Worm (Caenorhabditis elegans) whole organism, midembryonic: ENCODE data around the gene R13A1.10.
"Not testable (repeated sequence)": the region's sequence is repeated elsewhere in the genome, so short reads cannot be mapped to it uniquely, and the experiment has no call there.

ENCODE experiments used
- T22C8.4 ChIP-seq: fragments of 200-800 bp; sonication (Bioruptor generic); IDR thresholded peaks from 2 replicates; pipeline ENCODE4 v1.3.6; 2022; ENCODE audit warnings: missing genetic modification characterization, missing compliant biosample characterization
- cog-1 ChIP-seq: sonication (generic microtip); optimal IDR thresholded peaks from 2 replicates; lab custom pipeline; 2016; ENCODE audit warnings: missing genetic modification characterization, missing compliant biosample characterization
- flt-1 ChIP-seq: fragments of 200-800 bp; sonication (Bioruptor generic); IDR thresholded peaks from 2 replicates; pipeline ENCODE4 v1.3.6; 2022; ENCODE audit warnings: missing genetic modification characterization, missing compliant biosample characterization
- klf-2 ChIP-seq: fragments of 200-800 bp; sonication (Bioruptor generic); conservative IDR thresholded peaks from 2 replicates; pipeline ENCODE4 v1.3.6; 2022; ENCODE audit warnings: missing genetic modification reagents, missing genetic modification characterization, missing compliant biosample characterization
- med-1 ChIP-seq: sonication (generic microtip); optimal IDR thresholded peaks from 2 replicates; lab custom pipeline; 2017; ENCODE audit warnings: missing genetic modification characterization, mild to moderate bottlenecking, missing compliant biosample characterization, antibody characterized with exemption, missing genetic modification reagents; ENCODE audit not compliant: insufficient read depth
- ref-1 ChIP-seq: fragments of 200-800 bp; sonication (Bioruptor generic); conservative IDR thresholded peaks from 2 replicates; pipeline ENCODE4 v1.3.6; 2022; ENCODE audit warnings: missing genetic modification reagents, missing genetic modification characterization, missing compliant biosample characterization
- tab-1 ChIP-seq: fragments of 200-800 bp; sonication (Bioruptor generic); IDR thresholded peaks from 2 replicates; pipeline ENCODE4 v1.3.6; 2022; ENCODE audit warnings: missing genetic modification characterization, missing compliant biosample characterization
- ztf-23 ChIP-seq: fragments of 200-800 bp; sonication (Bioruptor generic); IDR thresholded peaks from 2 replicates; pipeline ENCODE4 v1.3.6; 2022; ENCODE audit warnings: missing genetic modification reagents, missing genetic modification characterization, missing compliant biosample characterization
- ztf-29 ChIP-seq: fragments of 200-800 bp; sonication (Bioruptor generic); IDR thresholded peaks from 2 replicates; pipeline ENCODE4 v1.3.6; 2022; ENCODE audit warnings: missing genetic modification reagents, missing genetic modification characterization, missing compliant biosample characterization

The R13A1.10 gene

DNA sequence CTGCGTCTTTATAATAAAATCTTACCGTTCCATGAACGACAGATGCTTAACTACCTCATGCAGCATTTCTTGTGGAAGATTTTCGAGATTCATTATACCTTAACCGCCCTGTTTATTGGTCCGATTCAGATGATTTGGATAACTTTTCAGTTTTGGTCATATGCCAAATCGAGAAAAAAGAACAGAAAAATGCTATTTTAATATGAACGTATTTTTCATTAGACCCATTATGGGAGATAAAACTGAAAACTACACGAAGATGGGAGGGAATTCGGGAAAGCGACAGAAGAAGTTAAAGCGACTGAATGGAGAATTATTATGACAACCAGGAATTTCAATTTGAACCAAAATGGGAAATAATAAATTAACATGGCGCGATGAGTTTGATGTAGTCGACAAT lies at the start of gene R13A1.10:
TSS of gene R13A1.10 (minus strand) at position 101 of the 400 bp plus-strand sequence.
- TF ChIP-seq ztf-23 (GFP tag; lab: Robert Waterston, UW) (no peak), T22C8.4 (GFP tag; lab: Robert Waterston, UW) (no peak)

DNA sequence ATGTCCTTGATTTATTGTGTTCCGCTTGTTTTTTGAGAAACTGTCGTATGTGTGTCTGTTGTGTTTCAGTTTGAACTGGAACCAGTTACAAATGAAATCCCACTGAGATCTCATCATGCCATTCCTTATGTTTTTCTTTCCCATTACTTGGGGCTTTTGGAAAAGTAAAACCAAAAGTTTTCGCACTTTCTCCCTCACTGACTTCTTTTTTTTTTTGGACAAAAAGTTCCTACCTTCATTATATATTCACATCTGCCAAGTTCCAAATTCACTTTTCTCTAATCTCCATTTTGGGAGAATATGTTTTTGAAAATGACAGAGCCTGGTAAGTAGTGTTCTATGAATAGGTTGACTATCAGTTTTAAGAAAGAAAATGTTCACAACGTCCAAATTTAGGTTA lies 49.7 kb upstream of the R13A1.10 start, which contains the start of gene C06E4.2:
TSS of gene C06E4.2 (plus strand) at position 301 of the 400 bp plus-strand sequence.
- TF ChIP-seq ref-1 (GFP tag; lab: Robert Waterston, UW): no peak
- TF ChIP-seq cog-1 (tag; lab: Kevin White, UChicago): no peak
- no peak for TF ChIP-seq ztf-29
- no peak for TF ChIP-seq ztf-23 (GFP tag; lab: Robert Waterston, UW)

DNA sequence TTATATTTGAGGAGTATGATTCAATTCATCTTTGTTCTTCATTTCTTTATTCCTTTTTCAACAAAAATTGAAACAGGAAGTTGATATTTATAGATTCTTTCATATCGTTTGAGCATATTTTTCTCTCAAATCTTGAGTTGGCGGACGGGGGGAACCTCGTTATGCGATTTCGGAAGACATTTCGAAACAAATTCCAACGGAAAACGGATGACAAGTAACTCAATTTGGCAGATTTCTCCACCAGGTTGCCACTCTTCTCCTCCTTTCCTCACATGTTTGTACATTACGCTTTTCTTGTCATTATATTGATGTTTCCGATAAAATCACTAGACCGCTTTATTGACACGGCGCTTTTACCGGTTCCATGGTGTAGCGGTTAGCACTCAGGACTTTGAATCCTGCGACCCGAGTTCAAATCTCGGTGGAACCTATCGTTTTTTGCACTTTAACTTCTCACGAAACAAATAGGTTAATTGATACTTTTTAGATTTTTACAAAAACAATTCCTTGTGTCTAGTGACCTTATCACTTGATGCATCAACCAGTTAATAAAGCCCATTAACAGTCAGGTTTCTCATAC lies 48.1 kb upstream of the R13A1.10 start:
- no peak for TF ChIP-seq flt-1 (GFP tag; lab: Robert Waterston, UW)
- no peak for TF ChIP-seq klf-2
- TF ChIP-seq ref-1 (GFP tag; lab: Robert Waterston, UW): no peak
- no peak for TF ChIP-seq ztf-23 (GFP tag; lab: Robert Waterston, UW)
- TF ChIP-seq med-1: no peak
- TF ChIP-seq T22C8.4 (GFP tag; lab: Robert Waterston, UW): no peak
- no peak for TF ChIP-seq cog-1 (tag; lab: Kevin White, UChicago)
- TF ChIP-seq tab-1: no peak
- no peak for TF ChIP-seq ztf-29

DNA sequence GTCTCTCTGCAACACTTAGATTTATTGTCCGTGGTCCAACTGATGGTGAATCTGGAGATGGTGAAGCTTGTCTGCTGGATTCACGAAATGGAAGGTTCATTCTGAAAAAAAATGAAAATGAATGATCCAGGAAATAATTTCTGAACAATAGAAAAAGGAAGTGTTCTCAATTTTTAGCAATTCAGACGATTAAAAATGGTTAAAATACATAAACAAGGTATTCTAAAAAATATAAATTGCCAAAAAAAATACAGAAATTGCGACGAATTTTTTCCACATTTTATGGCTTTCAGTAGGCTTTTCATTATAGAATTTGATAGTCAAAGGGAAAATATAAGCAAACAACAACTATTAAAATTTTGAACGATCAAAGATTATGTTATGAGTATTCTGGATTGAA lies 36.2 kb upstream of the R13A1.10 start, which contains the start of gene glb-2:
TSS of gene glb-2 (minus strand) at position 101 of the 400 bp plus-strand sequence.
- TF ChIP-seq klf-2 (no peak), med-1 (no peak), T22C8.4 (GFP tag; lab: Robert Waterston, UW) (no peak), ref-1 (GFP tag; lab: Robert Waterston, UW) (no peak), tab-1 (no peak), ztf-23 (GFP tag; lab: Robert Waterston, UW) (no peak), flt-1 (GFP tag; lab: Robert Waterston, UW) (no peak), ztf-29 (no peak), cog-1 (tag; lab: Kevin White, UChicago) (no peak)

DNA sequence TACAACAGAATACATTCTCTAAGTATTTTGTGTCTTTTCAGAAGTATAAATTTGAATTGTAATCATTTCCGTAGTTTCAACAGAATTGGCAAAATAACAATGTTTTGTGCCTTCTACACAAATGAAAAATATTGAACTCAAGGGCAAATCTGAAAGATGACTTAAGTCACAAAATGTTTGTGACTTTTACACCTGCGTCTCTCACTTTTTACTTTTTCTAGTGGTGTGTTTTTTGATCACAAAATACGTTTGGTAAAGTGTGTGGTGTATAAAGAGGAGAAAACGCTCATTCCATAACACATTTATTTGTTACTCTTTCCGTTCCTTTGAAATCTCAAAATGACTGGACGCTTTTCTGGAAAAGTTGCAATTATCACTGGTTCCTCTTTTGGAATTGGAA lies 33.6 kb upstream of the R13A1.10 start, which contains the start of gene C06E4.3:
TSS of gene C06E4.3 (plus strand) at position 289 of the 400 bp plus-strand sequence.
- no peak for TF ChIP-seq flt-1 (GFP tag; lab: Robert Waterston, UW)
- no peak for TF ChIP-seq klf-2
- no peak for TF ChIP-seq tab-1

DNA sequence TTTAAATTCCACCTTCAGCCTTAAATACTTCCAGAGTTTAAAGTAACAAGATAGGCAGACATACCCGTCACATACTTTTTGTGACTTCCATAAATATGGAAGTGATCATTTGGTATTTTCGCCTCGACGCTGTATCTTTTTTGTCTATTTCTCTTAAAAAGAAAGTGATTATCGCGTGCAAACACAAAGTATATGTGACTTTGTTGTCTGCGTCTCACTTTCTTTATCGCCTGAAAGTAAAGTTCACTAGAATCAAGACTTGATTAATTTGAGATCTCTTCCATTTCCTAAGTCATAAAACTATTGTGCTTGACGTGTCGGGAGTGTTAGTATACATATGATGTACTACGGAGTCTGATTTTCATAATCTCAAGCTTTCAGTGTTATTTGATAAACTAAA lies 31.3 kb upstream of the R13A1.10 start, which contains the start of gene C06E4.6:
TSS of gene C06E4.6 (minus strand) at position 51 of the 400 bp plus-strand sequence.
- TF ChIP-seq tab-1 (no peak), ztf-23 (GFP tag; lab: Robert Waterston, UW) (no peak), cog-1 (tag; lab: Kevin White, UChicago) (no peak), ref-1 (GFP tag; lab: Robert Waterston, UW) (no peak), T22C8.4 (GFP tag; lab: Robert Waterston, UW) (no peak), ztf-29 (no peak), med-1 (no peak), klf-2 (no peak), flt-1 (GFP tag; lab: Robert Waterston, UW) (no peak)

DNA sequence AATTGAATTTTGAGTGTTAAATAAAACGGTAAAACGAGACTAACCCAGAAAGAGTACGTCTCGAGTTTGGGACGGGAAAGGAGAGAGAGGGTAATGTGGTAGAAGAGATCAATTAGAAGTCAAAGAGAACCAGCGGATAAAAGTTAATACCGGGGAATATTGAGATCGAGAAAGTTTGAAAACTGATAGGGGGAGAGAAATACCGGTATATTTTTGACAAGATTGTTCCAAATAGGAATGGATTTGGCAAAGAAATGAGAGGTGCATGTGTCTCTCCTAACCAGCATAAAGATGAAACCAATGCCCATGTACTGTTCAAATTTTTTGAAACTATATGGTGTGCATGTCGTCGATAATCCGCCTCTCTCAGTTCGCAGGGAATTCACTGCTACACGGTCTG lies 27.7 kb upstream of the R13A1.10 start, which contains the start of gene C06E4.5:
TSS of gene C06E4.5 (plus strand) at position 301 of the 400 bp plus-strand sequence.
- TF ChIP-seq med-1, klf-2, ztf-29: not testable (repeated sequence)

DNA sequence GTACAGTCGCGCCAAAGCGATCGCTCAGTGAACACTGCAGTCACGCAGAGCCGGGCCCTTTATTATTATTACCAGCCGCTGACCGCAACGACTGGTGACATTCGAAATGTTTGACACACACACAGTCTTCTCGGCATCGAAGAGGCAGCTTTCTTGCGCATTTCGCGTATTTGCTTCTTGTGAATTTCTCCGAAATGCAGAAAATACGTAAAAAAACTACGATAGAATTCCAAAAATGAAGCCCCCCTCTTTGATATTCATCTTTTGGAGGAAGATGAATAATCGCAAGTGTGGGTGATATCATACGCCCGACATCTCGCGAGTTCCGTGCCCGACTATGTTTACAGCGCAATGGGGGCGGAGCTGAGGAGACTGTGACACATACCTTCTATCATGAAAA lies 26.3 kb upstream of the R13A1.10 start:
- TF ChIP-seq med-1 (no peak), T22C8.4 (GFP tag; lab: Robert Waterston, UW) (no peak), ztf-23 (GFP tag; lab: Robert Waterston, UW) (no peak), flt-1 (GFP tag; lab: Robert Waterston, UW) (no peak), klf-2 (no peak), tab-1 (no peak), cog-1 (tag; lab: Kevin White, UChicago) (no peak), ref-1 (GFP tag; lab: Robert Waterston, UW) (no peak), ztf-29 (no peak)

DNA sequence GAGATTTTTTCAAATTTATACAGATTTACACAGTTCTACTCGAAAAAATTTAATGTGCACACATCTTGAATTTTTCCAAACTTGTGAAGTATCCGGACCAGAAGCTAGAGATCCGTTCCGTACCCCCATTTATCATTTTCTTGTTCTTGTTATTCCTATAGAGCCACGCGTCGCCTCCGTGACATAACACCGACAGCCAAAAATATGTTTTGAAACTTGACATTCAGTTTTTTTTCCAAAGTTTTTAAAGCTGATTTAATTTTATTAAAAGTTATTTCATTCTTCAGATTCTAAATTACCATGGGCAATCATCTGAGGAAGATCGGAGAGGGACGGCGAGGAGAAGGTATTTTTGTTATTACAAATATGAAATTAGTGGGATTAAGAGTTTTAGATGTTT lies 23.2 kb upstream of the R13A1.10 start, which contains the start of gene D2024.18:
TSS of gene D2024.18 (plus strand) at position 301 of the 400 bp plus-strand sequence.
- no peak for TF ChIP-seq ref-1 (GFP tag; lab: Robert Waterston, UW)
- TF ChIP-seq tab-1: no peak
- no peak for TF ChIP-seq klf-2
- TF ChIP-seq cog-1 (tag; lab: Kevin White, UChicago): no peak
- no peak for TF ChIP-seq med-1
- no peak for TF ChIP-seq T22C8.4 (GFP tag; lab: Robert Waterston, UW)
- TF ChIP-seq ztf-23 (GFP tag; lab: Robert Waterston, UW): no peak
- no peak for TF ChIP-seq ztf-29
- no peak for TF ChIP-seq flt-1 (GFP tag; lab: Robert Waterston, UW)

DNA sequence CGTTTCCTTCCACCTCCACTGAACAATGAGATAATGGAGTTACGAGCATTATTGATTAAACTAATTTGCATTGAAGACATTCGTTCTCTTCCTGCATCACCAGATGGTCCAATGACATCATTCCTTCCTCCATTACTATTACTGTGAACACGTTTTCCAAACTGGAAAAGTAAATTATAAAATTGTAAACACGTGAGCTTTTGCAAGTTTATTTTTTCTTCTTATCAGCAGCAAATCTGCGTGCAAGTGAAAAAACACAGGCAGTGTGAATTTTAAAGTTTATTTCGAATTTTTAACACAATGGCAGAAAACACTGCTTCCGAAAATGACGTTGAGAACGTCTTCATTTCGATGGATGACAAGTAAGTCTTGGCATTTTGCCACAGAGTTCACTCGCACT lies 20.3 kb upstream of the R13A1.10 start, which contains the start of gene D2024.1:
TSS of gene D2024.1 (plus strand) at position 301 of the 400 bp plus-strand sequence.
- not testable (repeated sequence) for TF ChIP-seq klf-2; ztf-23 (GFP tag; lab: Robert Waterston, UW); med-1

DNA sequence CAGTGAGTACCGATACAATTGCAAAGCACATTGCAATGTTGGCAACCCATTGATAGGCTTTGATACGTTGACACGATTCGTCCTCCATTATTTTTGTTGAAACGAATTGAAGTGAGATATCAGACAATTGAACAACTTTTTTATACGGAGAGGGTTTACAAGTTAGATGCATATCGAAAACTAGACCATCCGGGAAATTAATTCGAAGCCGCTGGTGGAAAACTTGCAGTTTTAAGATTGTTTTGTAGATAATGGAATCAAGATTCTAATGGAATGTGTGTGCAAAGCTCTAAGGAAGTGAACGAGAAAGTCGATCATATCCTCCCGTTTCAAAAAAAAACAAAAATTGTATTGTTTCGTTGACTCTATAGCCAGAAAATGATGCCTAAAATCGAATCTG lies 19.6 kb upstream of the R13A1.10 start, which contains the start of gene col-114:
TSS of gene col-114 (minus strand) at position 101 of the 400 bp plus-strand sequence.
- no peak for TF ChIP-seq klf-2
- no peak for TF ChIP-seq ztf-29
- TF ChIP-seq tab-1: no peak
- TF ChIP-seq ztf-23 (GFP tag; lab: Robert Waterston, UW): no peak
- TF ChIP-seq T22C8.4 (GFP tag; lab: Robert Waterston, UW): no peak
- no peak for TF ChIP-seq flt-1 (GFP tag; lab: Robert Waterston, UW)
- no peak for TF ChIP-seq med-1
- TF ChIP-seq cog-1 (tag; lab: Kevin White, UChicago): no peak
- TF ChIP-seq ref-1 (GFP tag; lab: Robert Waterston, UW): no peak
